Worm (Caenorhabditis elegans) whole organism, L3 larva: ENCODE measurements around the gene rpc-11.

ENCODE experiments used
- ama-1 ChIP-seq: fragments of 150-350 bp; optimal IDR thresholded peaks from 2 replicates; lab custom pipeline; 2018
- ceh-9 ChIP-seq: sonication (generic microtip); optimal IDR thresholded peaks from 2 replicates; lab custom pipeline; 2018; ENCODE audit warnings: missing biosample characterization, missing genetic modification characterization
- elt-2 ChIP-seq: sonication (generic microtip); optimal IDR thresholded peaks from 2 replicates; lab custom pipeline; 2016; ENCODE audit warnings: missing genetic modification reagents, mild to moderate bottlenecking, missing genetic modification characterization, missing compliant biosample characterization
- jun-1 ChIP-seq: fragments of 150-350 bp; optimal IDR thresholded peaks from 2 replicates; lab custom pipeline; 2014; ENCODE audit warnings: missing biosample characterization, missing genetic modification reagents, missing genetic modification characterization
- nhr-11 ChIP-seq: fragments of 150-350 bp; optimal IDR thresholded peaks from 2 replicates; lab custom pipeline; 2014; ENCODE audit warnings: missing biosample characterization, missing genetic modification characterization
- nhr-12 ChIP-seq: fragments of 150-350 bp; optimal IDR thresholded peaks from 2 replicates; lab custom pipeline; 2014; ENCODE audit warnings: missing biosample characterization, missing genetic modification characterization
- pha-4 ChIP-seq: fragments of 150-350 bp; optimal IDR thresholded peaks from 2 replicates; lab custom pipeline; 2014; ENCODE audit warnings: missing biosample characterization, missing genetic modification reagents, missing genetic modification characterization
- unc-62 ChIP-seq: fragments of 150-350 bp; sonication (generic microtip); optimal IDR thresholded peaks from 4 replicates; lab custom pipeline; 2014; ENCODE audit warnings: missing biosample characterization, missing genetic modification reagents, missing genetic modification characterization
- ztf-11 ChIP-seq: fragments of 150-350 bp; optimal IDR thresholded peaks from 2 replicates; lab custom pipeline; 2014; ENCODE audit warnings: missing biosample characterization, missing genetic modification characterization

ce11 chrIV:1458192-1458591 lies 48.4 kb upstream of the rpc-11 start:
- TF ChIP-seq elt-2 (tag; lab: Kevin White, UChicago), result no peak
- no peak for TF ChIP-seq ceh-9 (tag; lab: Kevin White, UChicago)
- TF ChIP-seq unc-62, result no peak
- no peak for TF ChIP-seq nhr-11 (tag; lab: Kevin White, UChicago)
- no peak for TF ChIP-seq ama-1 (lab: Kevin White, UChicago)
- no peak for TF ChIP-seq jun-1 (tag; lab: Kevin White, UChicago)
- TF ChIP-seq pha-4 (tag; lab: Kevin White, UChicago), result no peak
- no peak for TF ChIP-seq nhr-12 (tag; lab: Kevin White, UChicago)
- TF ChIP-seq ztf-11 (tag; lab: Kevin White, UChicago), result no peak
